ENCODE assay signal across 2 worm cellular contexts in the genomic region with DNA sequence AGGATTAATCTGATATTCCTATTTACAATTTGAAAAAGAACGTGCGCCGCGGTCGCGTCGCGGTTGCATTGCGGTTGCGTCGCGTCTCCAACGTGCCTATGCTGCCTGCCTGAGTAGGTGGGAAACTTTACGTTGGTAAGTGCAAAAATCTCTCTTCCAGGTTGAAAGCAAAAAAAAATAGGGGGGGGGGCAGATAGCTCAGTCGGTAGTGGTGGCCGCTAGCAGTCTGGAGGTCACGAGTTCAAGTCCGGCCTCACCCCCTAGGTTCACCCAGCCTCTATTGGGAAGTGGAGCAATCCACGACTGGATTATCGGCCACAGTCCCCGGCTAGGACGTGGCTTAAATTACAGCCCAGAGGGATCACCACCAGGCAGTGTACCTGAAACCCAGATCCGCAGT.
A peak's percentile ranks its signal among the peaks of the same experiment; 100 is the strongest.
TF ChIP-seq lines count a peak whose summit lies in the region.
"Not testable (repeated sequence)": the region's sequence is repeated elsewhere in the genome, so short reads cannot be mapped to it uniquely, and the experiment has no call there.

No protein-coding gene starts in this region.

TF ChIP-seq in whole organism, L4 larva, 104 proteins besides CTCF, POLR2A, EP300 and RAD21:
- TF ChIP-seq set-16 (GFP tag; IDR thresholded peaks at IDR 0.05; lab: Robert Waterston, UW): peak; percentile 67

TF ChIP-seq in whole organism, young adult, 124 proteins besides CTCF, POLR2A, EP300 and RAD21:
- TF ChIP-seq rpc-1 (optimal IDR thresholded peaks at IDR 0.05; lab: Kevin White, UChicago): not testable (repeated sequence)
- TF ChIP-seq rpc-1 (tag; optimal IDR thresholded peaks at IDR 0.05; lab: Kevin White, UChicago): peak; percentile 50
- TF ChIP-seq zfh-2 (GFP tag; conservative IDR thresholded peaks at IDR 0.05; lab: Robert Waterston, UW): peak; percentile 38; the same call in 1 of the 2 replicates
